Fruit fly (Drosophila melanogaster) whole organism, embryonic: Measurements from ENCODE around the gene CG11634.

Source experiments
- Antp ChIP-seq: fragments of 200-800 bp; sonication (Bioruptor generic); optimal IDR thresholded peaks from 3 replicates; lab custom pipeline; 2016; ENCODE audit warnings: missing biosample characterization, missing genetic modification characterization
- CG11093 ChIP-seq: fragments of 200-800 bp; sonication (Bioruptor generic); IDR thresholded peaks from 3 replicates; pipeline ENCODE4 v1.3.6; 2022; ENCODE audit warnings: missing biosample characterization, missing genetic modification characterization
- CG11456 ChIP-seq: fragments of 200-800 bp; sonication (Bioruptor generic); IDR thresholded peaks from 3 replicates; pipeline ENCODE4 v1.3.6; 2022; ENCODE audit warnings: missing biosample characterization, missing genetic modification characterization
- CG11560 ChIP-seq: fragments of 200-800 bp; sonication (Bioruptor generic); IDR thresholded peaks from 3 replicates; pipeline ENCODE4 v1.3.6; 2022; ENCODE audit warnings: missing biosample characterization, missing genetic modification characterization
- CG12219 ChIP-seq: fragments of 200-800 bp; sonication (Bioruptor generic); optimal IDR thresholded peaks from 3 replicates; lab custom pipeline; 2018; ENCODE audit warnings: missing biosample characterization, mild to moderate bottlenecking, missing genetic modification characterization
- CG12744 ChIP-seq: fragments of 200-800 bp; sonication (Bioruptor generic); optimal IDR thresholded peaks from 2 replicates; lab custom pipeline; 2016; ENCODE audit warnings: missing biosample characterization, missing genetic modification characterization
- CG13624 ChIP-seq: fragments of 200-800 bp; sonication (Bioruptor generic); optimal IDR thresholded peaks from 2 replicates; lab custom pipeline; 2016; ENCODE audit warnings: missing biosample characterization, missing genetic modification characterization
- CG14050 ChIP-seq: fragments of 200-800 bp; sonication (Bioruptor generic); IDR thresholded peaks from 3 replicates; pipeline ENCODE4 v1.3.6; 2022; ENCODE audit warnings: missing biosample characterization, missing genetic modification characterization
- CG15479 ChIP-seq: fragments of 200-800 bp; sonication (Bioruptor generic); optimal IDR thresholded peaks from 3 replicates; lab custom pipeline; 2019; ENCODE audit warnings: missing biosample characterization, mild to moderate bottlenecking, missing genetic modification characterization, moderate library complexity
- CG16815 ChIP-seq: fragments of 200-800 bp; sonication (Bioruptor generic); optimal IDR thresholded peaks from 3 replicates; lab custom pipeline; 2017; ENCODE audit warnings: missing biosample characterization, mild to moderate bottlenecking, missing genetic modification characterization
- CG17359 ChIP-seq: fragments of 200-800 bp; sonication (Bioruptor generic); optimal IDR thresholded peaks from 3 replicates; lab custom pipeline; 2018; ENCODE audit warnings: missing biosample characterization, mild to moderate bottlenecking, missing genetic modification characterization, moderate library complexity
- CG18619 ChIP-seq: fragments of 200-800 bp; sonication (Bioruptor generic); optimal IDR thresholded peaks from 3 replicates; lab custom pipeline; 2017; ENCODE audit warnings: missing biosample characterization, mild to moderate bottlenecking, missing genetic modification characterization
- CG34376 ChIP-seq: fragments of 200-800 bp; sonication (Bioruptor generic); optimal IDR thresholded peaks from 2 replicates; lab custom pipeline; 2018; ENCODE audit warnings: missing biosample characterization, mild to moderate bottlenecking, missing genetic modification characterization
- CG42726 ChIP-seq: fragments of 200-800 bp; sonication (Bioruptor generic); IDR thresholded peaks from 2 replicates; pipeline ENCODE4 v1.3.6; 2022; ENCODE audit warnings: missing biosample characterization, missing genetic modification characterization; ENCODE audit not compliant: partially characterized antibody
- CG4360 ChIP-seq: fragments of 200-800 bp; sonication (Bioruptor generic); IDR thresholded peaks from 2 replicates; pipeline ENCODE4 v1.3.6; 2022; ENCODE audit warnings: missing biosample characterization, missing genetic modification characterization
- CG4424 ChIP-seq: fragments of 200-800 bp; sonication (Bioruptor generic); optimal IDR thresholded peaks from 3 replicates; lab custom pipeline; 2016; ENCODE audit warnings: missing biosample characterization, missing genetic modification characterization
- CG6272 ChIP-seq: fragments of 200-800 bp; sonication (Bioruptor generic); IDR thresholded peaks from 2 replicates; pipeline ENCODE4 v1.3.6; 2022; ENCODE audit warnings: missing biosample characterization, missing genetic modification characterization
- CG7786 ChIP-seq: fragments of 200-800 bp; sonication (Bioruptor generic); optimal IDR thresholded peaks from 2 replicates; lab custom pipeline; 2016; ENCODE audit warnings: missing biosample characterization, missing genetic modification characterization
- CG9727 ChIP-seq: fragments of 200-800 bp; sonication (Bioruptor generic); optimal IDR thresholded peaks from 3 replicates; lab custom pipeline; 2017; ENCODE audit warnings: missing biosample characterization, mild to moderate bottlenecking, missing genetic modification characterization
- CG9817 ChIP-seq: fragments of 200-800 bp; sonication (Bioruptor generic); optimal IDR thresholded peaks from 2 replicates; lab custom pipeline; 2018; ENCODE audit warnings: missing biosample characterization, mild to moderate bottlenecking, missing genetic modification characterization, moderate library complexity
- Dip2 ChIP-seq: fragments of 200-800 bp; sonication (Bioruptor generic); IDR thresholded peaks from 2 replicates; pipeline ENCODE4 v1.3.6; 2022; ENCODE audit warnings: missing biosample characterization, missing genetic modification characterization
- E2f2 ChIP-seq: fragments of 200-800 bp; sonication (Bioruptor generic); IDR thresholded peaks from 2 replicates; pipeline ENCODE4 v1.3.6; 2022; ENCODE audit warnings: missing biosample characterization, missing genetic modification characterization
- Elba2 ChIP-seq: fragments of 200-800 bp; sonication (Bioruptor generic); optimal IDR thresholded peaks from 3 replicates; lab custom pipeline; 2016; ENCODE audit warnings: missing biosample characterization, missing genetic modification characterization
- HmgZ ChIP-seq: fragments of 200-800 bp; sonication (Bioruptor generic); optimal IDR thresholded peaks from 2 replicates; lab custom pipeline; 2018; ENCODE audit warnings: missing biosample characterization, mild to moderate bottlenecking, missing genetic modification characterization
- Hmx ChIP-seq: fragments of 200-800 bp; sonication (Bioruptor generic); optimal IDR thresholded peaks from 2 replicates; lab custom pipeline; 2016; ENCODE audit warnings: missing biosample characterization, missing genetic modification characterization
- Hr51 ChIP-seq, 2 experiments: fragments of 200-800 bp; sonication (Bioruptor generic); optimal IDR thresholded peaks; 2 replicates in 1 of 2; 3 replicates in 1 of 2; lab custom pipeline; 2016 to 2018; ENCODE audit warnings: missing biosample characterization in 2 of 2, missing genetic modification characterization in 2 of 2, mild to moderate bottlenecking in 1 of 2, moderate library complexity in 1 of 2
- Meics ChIP-seq: fragments of 200-800 bp; sonication (Bioruptor generic); optimal IDR thresholded peaks from 2 replicates; lab custom pipeline; 2017; ENCODE audit warnings: missing biosample characterization, mild to moderate bottlenecking, missing genetic modification characterization
- Pdp1 ChIP-seq, 2 experiments: fragments of 200-800 bp; sonication (Bioruptor generic); optimal IDR thresholded peaks; 3 replicates each; lab custom pipeline; 2016; ENCODE audit warnings: missing biosample characterization in 2 of 2, missing genetic modification characterization in 2 of 2, mild to moderate bottlenecking in 1 of 2, moderate library complexity in 1 of 2
- Ptx1 ChIP-seq: fragments of 200-800 bp; sonication (Bioruptor generic); IDR thresholded peaks from 2 replicates; pipeline ENCODE4 v1.3.6; 2022; ENCODE audit warnings: missing biosample characterization, missing genetic modification characterization
- Sox102F ChIP-seq: fragments of 200-800 bp; sonication (Bioruptor generic); optimal IDR thresholded peaks from 2 replicates; lab custom pipeline; 2018; ENCODE audit warnings: missing biosample characterization, mild to moderate bottlenecking, missing genetic modification characterization, moderate library complexity
- Sry-δ ChIP-seq: fragments of 200-800 bp; sonication (Bioruptor generic); optimal IDR thresholded peaks from 2 replicates; lab custom pipeline; 2016; ENCODE audit warnings: missing biosample characterization, missing genetic modification characterization
- Xrp1 ChIP-seq: fragments of 200-800 bp; sonication (Bioruptor generic); IDR thresholded peaks from 2 replicates; pipeline ENCODE4 v1.3.6; 2022; ENCODE audit warnings: missing biosample characterization, missing genetic modification characterization
- bab2 ChIP-seq: fragments of 200-800 bp; sonication (Bioruptor generic); optimal IDR thresholded peaks from 2 replicates; lab custom pipeline; 2016; ENCODE audit warnings: missing biosample characterization, missing genetic modification characterization
- da ChIP-seq: fragments of 200-800 bp; sonication (Bioruptor generic); optimal IDR thresholded peaks from 2 replicates; lab custom pipeline; 2016; ENCODE audit warnings: missing biosample characterization, missing genetic modification characterization
- disco-r ChIP-seq: fragments of 200-800 bp; sonication (Bioruptor generic); optimal IDR thresholded peaks from 2 replicates; lab custom pipeline; 2016; ENCODE audit warnings: missing biosample characterization, missing genetic modification characterization
- dmrt99B ChIP-seq: fragments of 200-800 bp; sonication (Bioruptor generic); optimal IDR thresholded peaks from 2 replicates; lab custom pipeline; 2018; ENCODE audit warnings: missing biosample characterization, mild to moderate bottlenecking, missing genetic modification characterization, moderate library complexity
- esg ChIP-seq: fragments of 200-800 bp; sonication (Bioruptor generic); conservative IDR thresholded peaks from 2 replicates; pipeline ENCODE4 v1.3.6; 2022; ENCODE audit warnings: missing biosample characterization, missing genetic modification characterization
- gem ChIP-seq: fragments of 200-800 bp; sonication (Bioruptor generic); optimal IDR thresholded peaks from 2 replicates; lab custom pipeline; 2019; ENCODE audit warnings: missing biosample characterization, mild to moderate bottlenecking, missing genetic modification characterization, moderate library complexity
- hbn ChIP-seq: fragments of 200-800 bp; sonication (Bioruptor generic); IDR thresholded peaks from 2 replicates; pipeline ENCODE4 v1.3.6; 2022; ENCODE audit warnings: missing biosample characterization, missing genetic modification characterization; ENCODE audit not compliant: partially characterized antibody
- kay ChIP-seq: fragments of 200-800 bp; sonication (Bioruptor generic); optimal IDR thresholded peaks from 2 replicates; lab custom pipeline; 2016; ENCODE audit warnings: missing biosample characterization, missing genetic modification characterization
- ken ChIP-seq: fragments of 200-800 bp; sonication (Bioruptor generic); IDR thresholded peaks from 3 replicates; pipeline ENCODE4 v1.3.6; 2022; ENCODE audit warnings: missing biosample characterization, missing genetic modification characterization
- lab ChIP-seq: fragments of 200-800 bp; sonication (Bioruptor generic); optimal IDR thresholded peaks from 3 replicates; lab custom pipeline; 2017; ENCODE audit warnings: missing biosample characterization, missing genetic modification characterization, mild to moderate bottlenecking, moderate library complexity, missing genetic modification reagents
- mirr ChIP-seq: fragments of 200-800 bp; sonication (Bioruptor generic); optimal IDR thresholded peaks from 3 replicates; lab custom pipeline; 2018; ENCODE audit warnings: missing biosample characterization, mild to moderate bottlenecking, missing genetic modification characterization
- mld ChIP-seq: fragments of 200-800 bp; sonication (Bioruptor generic); IDR thresholded peaks from 3 replicates; pipeline ENCODE4 v1.3.6; 2022; ENCODE audit warnings: missing biosample characterization, missing genetic modification characterization; ENCODE audit not compliant: partially characterized antibody
- pho ChIP-seq: fragments of 200-800 bp; sonication (Bioruptor generic); optimal IDR thresholded peaks from 2 replicates; lab custom pipeline; 2016; ENCODE audit warnings: missing biosample characterization, missing genetic modification characterization
- prd ChIP-seq, 3 experiments: fragments of >200 bp in 2 of 3; fragments of 200-800 bp in 1 of 3; sonication (Bioruptor generic) in 1 of 3; optimal IDR thresholded peaks in 2 of 3; IDR thresholded peaks in 1 of 3; 2 replicates in 2 of 3; 3 replicates in 1 of 3; pipeline versions ENCODE4 v1.3.6 to Lab custom; 2017 to 2022; ENCODE audit warnings: missing biosample characterization in 1 of 3, missing genetic modification characterization in 1 of 3
- repo ChIP-seq: fragments of 200-800 bp; sonication (Bioruptor generic); optimal IDR thresholded peaks from 2 replicates; lab custom pipeline; 2016; ENCODE audit warnings: missing biosample characterization, missing genetic modification characterization
- ro ChIP-seq: fragments of 200-800 bp; sonication (Bioruptor generic); IDR thresholded peaks from 2 replicates; pipeline ENCODE4 v1.3.6; 2022; ENCODE audit warnings: missing biosample characterization, missing genetic modification characterization
- trem ChIP-seq: fragments of 200-800 bp; optimal IDR thresholded peaks from 3 replicates; lab custom pipeline; 2019; ENCODE audit warnings: missing biosample characterization, mild to moderate bottlenecking, missing genetic modification characterization, moderate library complexity
- ttk ChIP-seq: fragments of 200-800 bp; sonication (Bioruptor generic); IDR thresholded peaks from 2 replicates; pipeline ENCODE4 v2.1.2; 2022; ENCODE audit warnings: missing biosample characterization, missing genetic modification characterization
- unc-4 ChIP-seq: fragments of 200-800 bp; sonication (Bioruptor generic); IDR thresholded peaks from 2 replicates; pipeline ENCODE4 v1.3.6; 2022; ENCODE audit warnings: missing biosample characterization, missing genetic modification characterization; ENCODE audit not compliant: partially characterized antibody

Gene CG11634

dm6 chr2L:21933496-21933895 lies 17.4 kb downstream of the CG11634 start:
- TF ChIP-seq lab (GFP tag; lab: Kevin White, UChicago) (peak; percentile 57), CG12219 (GFP tag; lab: Kevin White, UChicago) (no peak), repo (GFP tag; lab: Kevin White, UChicago) (no peak), CG18619 (GFP tag; lab: Kevin White, UChicago) (no peak), E2f2 (GFP tag; lab: Robert Waterston, UW) (no peak), Antp (GFP tag; lab: Kevin White, UChicago) (no peak), Elba2 (no peak), kay (GFP tag; lab: Kevin White, UChicago) (no peak), prd (optimal IDR thresholded peaks at IDR 0.05; lab: Kevin White, UChicago) (no peak), prd (GFP tag; IDR thresholded peaks at IDR 0.05; lab: Robert Waterston, UW) (peak; percentile 41; the same call in 1 of the 3 replicates), CG9727 (GFP tag; lab: Kevin White, UChicago) (peak; percentile 0), hbn (no peak), CG15479 (no peak), mirr (GFP tag; lab: Kevin White, UChicago) (no peak), CG4360 (GFP tag; lab: Robert Waterston, UW) (peak; percentile 44; the same call in 1 of the 2 replicates), CG42726 (no peak), CG11560 (tag; lab: Robert Waterston, UW) (no peak), CG11093 (GFP tag; lab: Robert Waterston, UW) (no peak), dmrt99B (tag; lab: Kevin White, UChicago) (peak; percentile 25), CG34376 (GFP tag; lab: Kevin White, UChicago) (no peak), bab2 (GFP tag; lab: Kevin White, UChicago) (no peak), CG17359 (no peak), CG7786 (GFP tag; lab: Kevin White, UChicago) (no peak), ken (GFP tag; lab: Robert Waterston, UW) (no peak), CG14050 (GFP tag; lab: Robert Waterston, UW) (no peak), pho (GFP tag; lab: Kevin White, UChicago) (no peak), ttk (peak; percentile 35; the same call in 1 of the 2 replicates), CG13624 (GFP tag; lab: Kevin White, UChicago) (peak; percentile 5), Meics (GFP tag; lab: Kevin White, UChicago) (peak; percentile 23), Dip2 (GFP tag; lab: Robert Waterston, UW) (no peak), Pdp1 (GFP tag; optimal IDR thresholded peaks at IDR 0.05; lab: Kevin White, UChicago) (no peak), Sox102F (GFP tag; lab: Kevin White, UChicago) (peak; percentile 18), CG9817 (tag; lab: Kevin White, UChicago) (no peak), Sry-δ (GFP tag; lab: Kevin White, UChicago) (no peak), CG16815 (GFP tag; lab: Kevin White, UChicago) (no peak), esg (GFP tag; lab: Robert Waterston, UW) (peak; percentile 34; the same call in 1 of the 2 replicates), CG4424 (no peak), CG6272 (no peak), ro (GFP tag; lab: Robert Waterston, UW) (no peak), Hr51 (GFP tag; optimal IDR thresholded peaks at IDR 0.05; lab: Kevin White, UChicago) (peak in 1 of 2 experiments; percentile 35), Hmx (no peak), HmgZ (no peak), Xrp1 (peak; percentile 30; the same call in 1 of the 2 replicates), Ptx1 (GFP tag; lab: Robert Waterston, UW) (0 out of 2 replicates have a peak, but pooled peaks have one; percentile 18), disco-r (GFP tag; lab: Kevin White, UChicago) (no peak), trem (no peak), CG11456 (GFP tag; lab: Robert Waterston, UW) (no peak), unc-4 (GFP tag; lab: Robert Waterston, UW) (no peak), da (GFP tag; lab: Kevin White, UChicago) (no peak), CG12744 (GFP tag; lab: Kevin White, UChicago) (no peak), gem (peak; percentile 29), mld (GFP tag; lab: Robert Waterston, UW) (no peak)
